Worm (Caenorhabditis elegans) whole organism, L4 larva: ENCODE measurements around the gene Y47D3A.34.
A peak's percentile ranks its signal among the peaks of the same experiment; 100 is the strongest.

Experiments used
- F26F4.8 ChIP-seq: fragments of 200-800 bp; sonication (Bioruptor generic); conservative IDR thresholded peaks from 2 replicates; pipeline ENCODE4 v1.3.6; 2022; ENCODE audit warnings: missing genetic modification characterization, missing compliant biosample characterization
- F44E2.7 ChIP-seq: fragments of 200-800 bp; sonication (Bioruptor generic); IDR thresholded peaks from 2 replicates; pipeline ENCODE4 v2.1.2; 2022; ENCODE audit warnings: missing genetic modification characterization, missing compliant biosample characterization
- Y105C5A.15 ChIP-seq: fragments of 200-800 bp; sonication (Bioruptor generic); IDR thresholded peaks from 2 replicates; pipeline ENCODE4 v1.3.6; 2022; ENCODE audit warnings: missing genetic modification characterization, missing compliant biosample characterization
- Y48G9A.11 ChIP-seq: fragments of 200-800 bp; sonication (Bioruptor generic); IDR thresholded peaks from 2 replicates; pipeline ENCODE4 v1.3.6; 2022; ENCODE audit warnings: missing genetic modification reagents, missing genetic modification characterization, missing compliant biosample characterization
- Y75B8A.6 ChIP-seq: fragments of 200-800 bp; sonication (Bioruptor generic); IDR thresholded peaks from 2 replicates; pipeline ENCODE4 v1.3.6; 2022; ENCODE audit warnings: missing genetic modification reagents, missing genetic modification characterization, missing compliant biosample characterization
- ZK546.5 ChIP-seq, 2 experiments: sonication (generic microtip); optimal IDR thresholded peaks; 2 replicates each; lab custom pipeline; 2017; ENCODE audit warnings: missing biosample characterization in 2 of 2, missing genetic modification characterization in 2 of 2
- aha-1 ChIP-seq: fragments of 150-350 bp; peaks from one replicate; lab custom pipeline; 2014; ENCODE audit warnings: missing biosample characterization, missing genetic modification characterization
- aly-2 ChIP-seq: sonication (generic microtip); optimal IDR thresholded peaks from 2 replicates; lab custom pipeline; 2018; ENCODE audit warnings: missing biosample characterization, missing genetic modification characterization
- arid-1 ChIP-seq: fragments of 200-800 bp; sonication (Bioruptor generic); conservative IDR thresholded peaks from 2 replicates; pipeline ENCODE4 v1.3.6; 2022; ENCODE audit warnings: missing genetic modification reagents, missing genetic modification characterization, missing compliant biosample characterization
- ceh-44 ChIP-seq: fragments of 200-800 bp; sonication (Bioruptor generic); IDR thresholded peaks from 2 replicates; pipeline ENCODE4 v1.3.6; 2022; ENCODE audit warnings: missing genetic modification reagents, missing genetic modification characterization, missing compliant biosample characterization
- ces-1 ChIP-seq: fragments of 150-350 bp; sonication (generic microtip); optimal IDR thresholded peaks from 4 replicates; lab custom pipeline; 2014; ENCODE audit warnings: missing biosample characterization, missing genetic modification reagents, missing genetic modification characterization
- cey-2 ChIP-seq: sonication (generic microtip); optimal IDR thresholded peaks from 3 replicates; lab custom pipeline; 2017; ENCODE audit warnings: missing genetic modification characterization, mild to moderate bottlenecking, missing compliant biosample characterization, antibody characterized with exemption, borderline replicate concordance; ENCODE audit not compliant: insufficient read depth
- ctbp-1 ChIP-seq: fragments of 200-800 bp; sonication (Bioruptor generic); IDR thresholded peaks from 2 replicates; pipeline ENCODE4 v1.3.6; 2022; ENCODE audit warnings: missing genetic modification reagents, missing genetic modification characterization, missing compliant biosample characterization
- daf-19 ChIP-seq: fragments of 200-800 bp; sonication (Bioruptor generic); conservative IDR thresholded peaks from 2 replicates; pipeline ENCODE4 v1.3.6; 2022; ENCODE audit warnings: missing genetic modification characterization, missing compliant biosample characterization
- daf-8 ChIP-seq: fragments of 200-800 bp; sonication (Bioruptor generic); IDR thresholded peaks from 2 replicates; pipeline ENCODE4 v1.3.6; 2022; ENCODE audit warnings: missing genetic modification characterization, missing compliant biosample characterization
- dmd-6 ChIP-seq: fragments of 200-800 bp; sonication (Bioruptor generic); IDR thresholded peaks from 2 replicates; pipeline ENCODE4 v1.3.6; 2022; ENCODE audit warnings: missing genetic modification reagents, missing genetic modification characterization, missing compliant biosample characterization
- fkh-10 ChIP-seq: fragments of 150-350 bp; optimal IDR thresholded peaks from 2 replicates; lab custom pipeline; 2014; ENCODE audit warnings: missing biosample characterization, missing genetic modification reagents, missing genetic modification characterization
- gei-8 ChIP-seq: fragments of 200-800 bp; sonication (Bioruptor generic); optimal IDR thresholded peaks from 2 replicates; lab custom pipeline; 2018; ENCODE audit warnings: mild to moderate bottlenecking, missing genetic modification characterization, missing compliant biosample characterization
- hif-1 ChIP-seq, 2 experiments: sonication (generic microtip); optimal IDR thresholded peaks; 2 replicates each; lab custom pipeline; 2016 to 2017; ENCODE audit warnings: missing compliant biosample characterization in 2 of 2, missing genetic modification characterization in 2 of 2, missing genetic modification reagents in 2 of 2, missing genotype in 2 of 2, mild to moderate bottlenecking in 1 of 2
- hlh-30 ChIP-seq: sonication (generic microtip); optimal IDR thresholded peaks from 2 replicates; lab custom pipeline; 2017; ENCODE audit warnings: antibody characterized with exemption, mild to moderate bottlenecking, missing genetic modification characterization, missing compliant biosample characterization; ENCODE audit not compliant: insufficient read depth
- hmg-1.1 ChIP-seq: fragments of 200-800 bp; sonication (Bioruptor generic); IDR thresholded peaks from 2 replicates; pipeline ENCODE4 v1.3.6; 2022; ENCODE audit warnings: missing genetic modification reagents, missing genetic modification characterization, missing compliant biosample characterization
- lim-7 ChIP-seq: fragments of 200-800 bp; sonication (Bioruptor generic); IDR thresholded peaks from 2 replicates; pipeline ENCODE4 v1.3.6; 2022; ENCODE audit warnings: missing genetic modification characterization, missing compliant biosample characterization
- lin-13 ChIP-seq: fragments of 150-350 bp; optimal IDR thresholded peaks from 2 replicates; lab custom pipeline; 2014; ENCODE audit warnings: missing biosample characterization, missing genetic modification reagents, missing genetic modification characterization
- lsy-2 ChIP-seq, 2 experiments: fragments of 150-350 bp in 1 of 2; sonication (generic microtip) in 1 of 2; optimal IDR thresholded peaks; 2 replicates each; lab custom pipeline; 2014 to 2017; ENCODE audit warnings: missing biosample characterization in 2 of 2, missing genetic modification characterization in 2 of 2
- mdl-1 ChIP-seq, 2 experiments: fragments of 150-350 bp in 1 of 2; sonication (generic microtip) in 1 of 2; optimal IDR thresholded peaks; 2 replicates each; lab custom pipeline; 2014 to 2017; ENCODE audit warnings: missing biosample characterization in 2 of 2, missing genetic modification characterization in 2 of 2
- mep-1 ChIP-seq: fragments of 150-350 bp; sonication (generic microtip); optimal IDR thresholded peaks from 3 replicates; lab custom pipeline; 2014; ENCODE audit warnings: missing biosample characterization, missing genetic modification characterization
- mxl-3 ChIP-seq: fragments of 200-800 bp; sonication (Bioruptor generic); optimal IDR thresholded peaks from 2 replicates; lab custom pipeline; 2018; ENCODE audit warnings: mild to moderate bottlenecking, missing genetic modification characterization, missing compliant biosample characterization
- nhr-102 ChIP-seq: sonication (generic microtip); optimal IDR thresholded peaks from 2 replicates; lab custom pipeline; 2016; ENCODE audit warnings: mild to moderate bottlenecking, missing genetic modification characterization, moderate library complexity, missing compliant biosample characterization
- nhr-237 ChIP-seq: sonication (generic microtip); optimal IDR thresholded peaks from 2 replicates; lab custom pipeline; 2017; ENCODE audit warnings: missing biosample characterization, missing genetic modification characterization
- nhr-28 ChIP-seq: fragments of 150-350 bp; optimal IDR thresholded peaks from 2 replicates; lab custom pipeline; 2014; ENCODE audit warnings: missing biosample characterization, missing genetic modification characterization
- nhr-41 ChIP-seq: fragments of 200-800 bp; sonication (Bioruptor generic); IDR thresholded peaks from 2 replicates; pipeline ENCODE4 v1.3.6; 2022; ENCODE audit warnings: missing genetic modification reagents, missing genetic modification characterization, missing compliant biosample characterization
- nhr-42 ChIP-seq: fragments of 200-800 bp; sonication (Bioruptor generic); IDR thresholded peaks from 2 replicates; pipeline ENCODE4 v1.3.6; 2022; ENCODE audit warnings: missing genetic modification characterization, missing compliant biosample characterization
- pha-4 ChIP-seq, 2 experiments: fragments of 150-350 bp in 1 of 2; fragments of 200-800 bp in 1 of 2; sonication (Bioruptor generic) in 1 of 2; IDR thresholded peaks in 1 of 2; optimal IDR thresholded peaks in 1 of 2; 2 replicates each; pipeline versions ENCODE4 v1.3.6 to Lab custom; 2014 to 2022; ENCODE audit warnings: missing genetic modification characterization in 2 of 2, missing genetic modification reagents in 2 of 2, missing biosample characterization in 1 of 2, missing compliant biosample characterization in 1 of 2
- pqm-1 ChIP-seq: sonication (generic microtip); optimal IDR thresholded peaks from 2 replicates; lab custom pipeline; 2017; ENCODE audit warnings: missing biosample characterization, missing genetic modification characterization
- saeg-2 ChIP-seq: fragments of 200-800 bp; sonication (Bioruptor generic); IDR thresholded peaks from 2 replicates; pipeline ENCODE4 v1.3.6; 2022; ENCODE audit warnings: missing genetic modification reagents, missing genetic modification characterization, missing compliant biosample characterization
- set-16 ChIP-seq: fragments of 200-800 bp; sonication (Bioruptor generic); IDR thresholded peaks from 2 replicates; pipeline ENCODE4 v1.3.6; 2022; ENCODE audit warnings: missing genetic modification reagents, missing genetic modification characterization, missing compliant biosample characterization
- skn-1 ChIP-seq: fragments of 150-350 bp; optimal IDR thresholded peaks from 2 replicates; lab custom pipeline; 2014; ENCODE audit warnings: missing biosample characterization, missing genetic modification characterization
- snpc-1.2 ChIP-seq: fragments of 200-800 bp; sonication (Bioruptor generic); IDR thresholded peaks from 2 replicates; pipeline ENCODE4 v1.3.6; 2022; ENCODE audit warnings: missing genetic modification reagents, missing genetic modification characterization, missing compliant biosample characterization
- snpc-4 ChIP-seq: fragments of 150-350 bp; optimal IDR thresholded peaks from 2 replicates; lab custom pipeline; 2014; ENCODE audit warnings: missing biosample characterization, missing genetic modification characterization
- spr-1 ChIP-seq: sonication (generic microtip); optimal IDR thresholded peaks from 2 replicates; lab custom pipeline; 2016; ENCODE audit warnings: mild to moderate bottlenecking, missing genetic modification characterization, missing compliant biosample characterization
- unc-62 ChIP-seq, 3 experiments: fragments of 150-350 bp in 1 of 3; sonication (generic microtip); optimal IDR thresholded peaks in 2 of 3; peaks in 1 of 3; 1 replicate in 1 of 3; 2 replicates in 2 of 3; lab custom pipeline; 2014 to 2017; ENCODE audit warnings: missing biosample characterization in 3 of 3, missing genetic modification characterization in 3 of 3, missing genetic modification reagents in 3 of 3, missing genotype in 1 of 3
- zfp-2 ChIP-seq: sonication (generic microtip); optimal IDR thresholded peaks from 2 replicates; lab custom pipeline; 2016; ENCODE audit warnings: mild to moderate bottlenecking, missing genetic modification characterization, missing compliant biosample characterization
- zfp-3 ChIP-seq: fragments of 200-800 bp; sonication (Bioruptor generic); conservative IDR thresholded peaks from 2 replicates; pipeline ENCODE4 v1.3.6; 2022; ENCODE audit warnings: missing genetic modification reagents, missing genetic modification characterization, missing compliant biosample characterization
- zip-11 ChIP-seq: fragments of 200-800 bp; sonication (Bioruptor generic); IDR thresholded peaks from 2 replicates; pipeline ENCODE4 v1.3.6; 2022; ENCODE audit warnings: missing genetic modification characterization, missing compliant biosample characterization
- zip-2 ChIP-seq: fragments of 150-350 bp; optimal IDR thresholded peaks from 2 replicates; lab custom pipeline; 2014; ENCODE audit warnings: missing biosample characterization, missing genetic modification characterization
- ztf-11 ChIP-seq: fragments of 150-350 bp; optimal IDR thresholded peaks from 2 replicates; lab custom pipeline; 2014; ENCODE audit warnings: missing biosample characterization, missing genetic modification characterization

Y47D3A.34 gene

DNA sequence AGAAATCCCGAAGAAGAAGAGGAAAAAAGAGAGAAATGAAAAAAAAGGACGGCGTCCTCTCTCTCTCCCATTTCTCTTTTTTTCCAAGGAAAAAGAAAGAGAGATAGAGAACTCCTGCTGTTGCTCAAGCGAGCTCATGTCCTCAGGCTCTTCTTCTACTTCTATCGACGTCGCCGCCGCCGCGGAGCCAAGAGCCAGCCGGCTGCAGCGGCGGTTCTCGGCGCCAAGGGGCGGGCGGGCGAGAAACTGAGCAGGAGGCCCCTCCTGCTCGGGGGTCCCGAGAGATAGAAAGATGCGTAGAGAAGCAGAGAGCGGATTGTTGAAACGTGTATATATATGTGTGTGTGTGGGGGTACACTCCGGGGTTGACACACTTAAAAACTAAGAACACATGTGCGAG, 31.7 kb downstream of the Y47D3A.34 start (continued):
- no peak for TF ChIP-seq F44E2.7 (GFP tag; lab: Robert Waterston, UW)
- peak; percentile 76 for TF ChIP-seq ctbp-1 (GFP tag; lab: Robert Waterston, UW)
- TF ChIP-seq unc-62 (GFP tag; optimal IDR thresholded peaks at IDR 0.05 in 1 of 2; lab: Kevin White, UChicago) = peak in 1 of 2 experiments; percentile 99
- TF ChIP-seq unc-62 (tag; optimal IDR thresholded peaks at IDR 0.05; lab: Kevin White, UChicago) = no peak
- no peak for TF ChIP-seq Y75B8A.6 (GFP tag; lab: Robert Waterston, UW)
- TF ChIP-seq set-16 (GFP tag; lab: Robert Waterston, UW) = peak; percentile 100
- peak in 1 of 2 experiments; percentile 41 for TF ChIP-seq mdl-1 (tag; optimal IDR thresholded peaks at IDR 0.05; lab: Kevin White, UChicago)
- TF ChIP-seq dmd-6 (GFP tag; lab: Robert Waterston, UW) = peak; percentile 28; the same call in 1 of the 2 replicates
- TF ChIP-seq aha-1 (tag; lab: Kevin White, UChicago) = peak; percentile 97
- peak; percentile 80 for TF ChIP-seq hmg-1.1
- TF ChIP-seq zfp-2 (tag; lab: Kevin White, UChicago) = no peak
- peak; percentile 57 for TF ChIP-seq hlh-30 (tag; lab: Kevin White, UChicago)
- TF ChIP-seq pha-4 (GFP tag; IDR thresholded peaks at IDR 0.05; lab: Robert Waterston, UW) = peak; percentile 47; the same call in 1 of the 2 replicates
- no peak for TF ChIP-seq pha-4 (tag; optimal IDR thresholded peaks at IDR 0.05; lab: Kevin White, UChicago)
- TF ChIP-seq lim-7 = 0 out of 2 replicates have a peak, but pooled peaks have one; percentile 39
- no peak for TF ChIP-seq saeg-2 (GFP tag; lab: Robert Waterston, UW)
- TF ChIP-seq ztf-11 (tag; lab: Kevin White, UChicago) = no peak
- no peak for TF ChIP-seq nhr-41

DNA sequence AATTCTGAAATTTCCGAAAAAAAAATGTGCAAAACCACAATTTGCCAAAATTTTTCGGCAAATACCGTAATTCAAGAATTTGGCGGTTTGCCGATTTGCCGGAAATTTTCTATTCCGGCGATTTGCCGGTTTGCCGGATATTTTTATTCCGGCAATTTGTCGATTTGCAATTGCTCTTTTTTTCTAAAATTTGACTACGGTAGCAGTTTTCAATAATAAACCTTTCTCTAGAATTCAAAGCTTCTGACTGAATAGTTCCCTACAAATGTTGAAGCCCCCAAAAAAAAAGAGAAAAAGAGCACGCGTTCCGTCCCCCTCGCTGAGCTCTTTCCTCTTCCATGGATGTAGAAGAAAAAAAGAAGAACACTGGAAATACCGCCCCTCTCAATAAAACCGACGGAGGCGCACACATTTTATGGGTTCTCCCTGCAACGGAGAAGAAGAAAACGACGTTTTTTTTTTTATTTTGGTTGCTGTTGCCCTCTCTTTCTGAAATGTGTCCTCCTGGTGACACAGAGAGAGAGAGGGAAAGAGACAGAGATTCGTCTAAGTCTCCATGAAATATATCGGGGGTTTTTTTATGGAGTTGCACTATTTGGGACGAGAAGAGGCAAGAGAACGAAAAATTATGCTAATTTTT, 33.7 kb downstream of the Y47D3A.34 start:
- TF ChIP-seq mdl-1 (tag; optimal IDR thresholded peaks at IDR 0.05; lab: Kevin White, UChicago) = peak in 1 of 2 experiments; percentile 43
- TF ChIP-seq lsy-2 (tag; optimal IDR thresholded peaks at IDR 0.05; lab: Kevin White, UChicago) = peak in 1 of 2 experiments; percentile 40
- TF ChIP-seq unc-62 (GFP tag; optimal IDR thresholded peaks at IDR 0.05 in 1 of 2; lab: Kevin White, UChicago) = peak in 1 of 2 experiments; percentile 95
- no peak for TF ChIP-seq unc-62 (tag; optimal IDR thresholded peaks at IDR 0.05; lab: Kevin White, UChicago)
- TF ChIP-seq ces-1 (GFP tag; lab: Kevin White, UChicago) = no peak
- TF ChIP-seq nhr-28 = no peak
- peak; percentile 34 for TF ChIP-seq mep-1 (tag; lab: Kevin White, UChicago)
- no peak for TF ChIP-seq zip-2 (tag; lab: Kevin White, UChicago)
- TF ChIP-seq ceh-44 (GFP tag; lab: Robert Waterston, UW) = no peak
- no peak for TF ChIP-seq mxl-3 (GFP tag; lab: Kevin White, UChicago)
- TF ChIP-seq F44E2.7 (GFP tag; lab: Robert Waterston, UW) = no peak
- TF ChIP-seq hmg-1.1 = 0 out of 2 replicates have a peak, but pooled peaks have one; percentile 31
- TF ChIP-seq daf-19 (GFP tag; lab: Robert Waterston, UW) = no peak
- no peak for TF ChIP-seq spr-1 (tag; lab: Kevin White, UChicago)
- no peak for TF ChIP-seq zip-11
- no peak for TF ChIP-seq Y105C5A.15 (GFP tag; lab: Robert Waterston, UW)
- no peak for TF ChIP-seq snpc-4 (tag; lab: Kevin White, UChicago)
- TF ChIP-seq pqm-1 = no peak
- TF ChIP-seq daf-8 (GFP tag; lab: Robert Waterston, UW) = no peak
- no peak for TF ChIP-seq arid-1 (GFP tag; lab: Robert Waterston, UW)
- no peak for TF ChIP-seq cey-2 (tag; lab: Kevin White, UChicago)

ce11 chrIII:11197327-11197726, 37.3 kb downstream of the Y47D3A.34 start:
- TF ChIP-seq hlh-30 (tag; lab: Kevin White, UChicago) = peak; percentile 35
- no peak for TF ChIP-seq nhr-102 (tag; lab: Kevin White, UChicago)
- TF ChIP-seq F26F4.8 = no peak
- no peak for TF ChIP-seq lin-13 (GFP tag; lab: Kevin White, UChicago)
- no peak for TF ChIP-seq fkh-10
- TF ChIP-seq gei-8 (GFP tag; lab: Kevin White, UChicago) = no peak
- no peak for TF ChIP-seq nhr-42 (GFP tag; lab: Robert Waterston, UW)
- TF ChIP-seq hif-1 (tag; optimal IDR thresholded peaks at IDR 0.05; lab: Kevin White, UChicago) = no peak
- no peak for TF ChIP-seq snpc-1.2
- no peak for TF ChIP-seq aly-2
- TF ChIP-seq Y105C5A.15 (GFP tag; lab: Robert Waterston, UW) = no peak
- no peak for TF ChIP-seq Y48G9A.11 (GFP tag; lab: Robert Waterston, UW)
- TF ChIP-seq ZK546.5 (tag; optimal IDR thresholded peaks at IDR 0.05; lab: Kevin White, UChicago) = no peak
- TF ChIP-seq nhr-237 = no peak
- TF ChIP-seq skn-1 = no peak
- no peak for TF ChIP-seq zfp-3
- no peak for TF ChIP-seq ztf-11 (tag; lab: Kevin White, UChicago)
- TF ChIP-seq daf-19 (GFP tag; lab: Robert Waterston, UW) = no peak
